Worm (Caenorhabditis elegans) whole organism, young adult: ENCODE measurements around the gene F42A10.5.

Experiments
- B0336.3 ChIP-seq: fragments of 200-800 bp; sonication (Bioruptor generic); IDR thresholded peaks from 2 replicates; pipeline ENCODE4 v1.3.6; 2022; ENCODE audit warnings: missing genetic modification characterization, missing compliant biosample characterization
- C17E4.6 ChIP-seq: fragments of 200-800 bp; sonication (Bioruptor generic); IDR thresholded peaks from 2 replicates; pipeline ENCODE4 v1.3.6; 2022; ENCODE audit warnings: missing genetic modification reagents, missing genetic modification characterization, missing compliant biosample characterization
- F57C9.4 ChIP-seq: sonication (generic microtip); optimal IDR thresholded peaks from 2 replicates; lab custom pipeline; 2017; ENCODE audit warnings: mild to moderate bottlenecking, missing genetic modification characterization, missing compliant biosample characterization
- ccch-3 ChIP-seq: fragments of 200-800 bp; sonication (Bioruptor generic); optimal IDR thresholded peaks from 2 replicates; lab custom pipeline; 2018; ENCODE audit warnings: mild to moderate bottlenecking, missing genetic modification characterization, missing compliant biosample characterization
- dpl-1 ChIP-seq: fragments of 150-350 bp; optimal IDR thresholded peaks from 2 replicates; lab custom pipeline; 2014; ENCODE audit warnings: missing biosample characterization, missing genetic modification reagents, missing genetic modification characterization
- hmg-20 ChIP-seq: fragments of 200-800 bp; sonication (Bioruptor generic); IDR thresholded peaks from 2 replicates; pipeline ENCODE4 v1.3.6; 2022; ENCODE audit warnings: missing genetic modification reagents, missing genetic modification characterization, missing compliant biosample characterization
- let-607 ChIP-seq, 2 experiments: fragments of 200-800 bp in 1 of 2; sonication (Bioruptor generic) in 1 of 2; sonication (generic microtip) in 1 of 2; optimal IDR thresholded peaks; 2 replicates each; lab custom pipeline; 2016 to 2018; ENCODE audit warnings: mild to moderate bottlenecking in 2 of 2, missing compliant biosample characterization in 2 of 2, missing genetic modification characterization in 2 of 2, moderate library complexity in 2 of 2, missing genotype in 1 of 2
- lsl-1 ChIP-seq: fragments of 200-800 bp; sonication (Bioruptor generic); optimal IDR thresholded peaks from 2 replicates; lab custom pipeline; 2018; ENCODE audit warnings: mild to moderate bottlenecking, missing genetic modification characterization, moderate library complexity, missing compliant biosample characterization
- nhr-27 ChIP-seq: fragments of 200-800 bp; sonication (Bioruptor generic); optimal IDR thresholded peaks from 2 replicates; lab custom pipeline; 2018; ENCODE audit warnings: mild to moderate bottlenecking, missing genetic modification characterization, moderate library complexity, missing compliant biosample characterization
- pha-4 ChIP-seq: fragments of 150-350 bp; sonication (generic microtip); optimal IDR thresholded peaks from 2 replicates; lab custom pipeline; 2014; ENCODE audit warnings: missing biosample characterization, missing genetic modification reagents, missing genetic modification characterization
- snpc-1.3 ChIP-seq: sonication (generic microtip); optimal IDR thresholded peaks from 2 replicates; lab custom pipeline; 2017; ENCODE audit warnings: missing genetic modification characterization, mild to moderate bottlenecking, missing compliant biosample characterization, antibody characterized with exemption, moderate library complexity, missing genotype, missing genetic modification reagents; ENCODE audit not compliant: insufficient read depth
- ztf-22 ChIP-seq: fragments of 200-800 bp; sonication (Bioruptor generic); optimal IDR thresholded peaks from 2 replicates; lab custom pipeline; 2018; ENCODE audit warnings: mild to moderate bottlenecking, missing genetic modification characterization, moderate library complexity, missing compliant biosample characterization

DNA sequence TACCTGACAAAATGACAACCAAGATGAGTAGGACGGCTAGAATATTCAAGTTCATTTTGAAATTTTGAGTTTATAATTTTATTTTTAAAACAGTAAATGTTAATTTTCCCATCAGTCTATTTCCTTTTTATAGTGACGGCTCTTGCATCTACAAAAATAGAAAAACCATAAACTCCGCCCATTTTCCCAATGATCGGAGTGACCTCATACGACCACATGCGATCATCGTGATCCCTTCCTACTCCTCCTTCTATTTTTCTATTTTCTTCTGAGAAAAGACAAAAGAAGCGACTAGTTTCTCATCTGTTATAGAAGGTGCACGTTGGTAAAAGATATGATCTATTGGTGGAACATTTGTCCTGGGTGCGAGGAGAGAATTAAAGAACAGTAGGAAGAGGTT lies 42.2 kb upstream of the F42A10.5 start, which contains the start of gene C23G10.11:
- TF ChIP-seq nhr-27 (tag; lab: Kevin White, UChicago) (no peak), let-607 (tag; optimal IDR thresholded peaks at IDR 0.05; lab: Kevin White, UChicago) (no peak), ccch-3 (GFP tag; lab: Kevin White, UChicago) (no peak), dpl-1 (no peak), ztf-22 (GFP tag; lab: Kevin White, UChicago) (no peak), pha-4 (tag; lab: Kevin White, UChicago) (no peak), C17E4.6 (GFP tag; lab: Robert Waterston, UW) (no peak), B0336.3 (GFP tag; lab: Robert Waterston, UW) (no peak), snpc-1.3 (tag; lab: Kevin White, UChicago) (no peak), hmg-20 (GFP tag; lab: Robert Waterston, UW) (no peak), lsl-1 (GFP tag; lab: Kevin White, UChicago) (no peak), F57C9.4 (tag; lab: Kevin White, UChicago) (no peak)
